Fruit fly (Drosophila melanogaster): Measurements from ENCODE around the gene CG18745.

The CG18745 gene

DNA sequence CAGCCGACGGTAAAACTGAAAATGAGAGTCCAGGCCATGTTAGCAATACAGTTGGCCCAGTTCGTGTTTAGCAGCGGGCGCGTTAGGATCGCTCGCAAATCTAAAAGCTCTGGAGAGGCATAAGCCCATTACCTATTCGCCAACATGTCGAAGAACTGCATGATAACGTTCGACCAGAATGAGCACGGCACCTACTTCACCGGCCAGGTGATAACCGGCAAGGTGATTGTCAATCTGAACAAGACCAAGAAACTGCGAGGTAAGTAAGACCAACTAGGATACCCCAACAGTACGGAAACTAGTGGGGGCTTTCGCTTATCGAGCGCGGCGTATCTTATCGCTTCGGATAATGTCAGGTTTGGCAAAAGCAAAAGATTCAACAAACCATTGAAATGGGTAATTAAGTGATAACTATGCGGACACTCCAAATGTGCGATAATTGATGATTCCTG lies 4.7 kb upstream of the CG18745 start, which contains the start of gene CG10086 (continued):
- TF ChIP-seq CG11085 (GFP tag; IDR thresholded peaks at IDR 0.05) (peak; percentile 16; the same call in 1 of the 2 replicates), Sry-β (GFP tag; optimal IDR thresholded peaks at IDR 0.05) (no peak), Xrp1 (GFP tag; IDR thresholded peaks at IDR 0.05) (no peak), HmgZ (tag; optimal IDR thresholded peaks at IDR 0.05) (peak; percentile 51), CG8765 (GFP tag; IDR thresholded peaks at IDR 0.05) (no peak), CG6854 (GFP tag; optimal IDR thresholded peaks at IDR 0.05) (no peak), CG32772 (GFP tag; IDR thresholded peaks at IDR 0.05) (no peak), tin (GFP tag; optimal IDR thresholded peaks at IDR 0.05) (no peak), CG11247 (GFP tag; IDR thresholded peaks at IDR 0.05) (no peak), CG18764 (GFP tag; optimal IDR thresholded peaks at IDR 0.05) (no peak), PHDP (tag; optimal IDR thresholded peaks at IDR 0.05) (no peak), lab (GFP tag; optimal IDR thresholded peaks at IDR 0.05) (peak; percentile 38), HLH3B (GFP tag; IDR thresholded peaks at IDR 0.05) (no peak), CG11093 (GFP tag; IDR thresholded peaks at IDR 0.05) (no peak), CG1529 (GFP tag; optimal IDR thresholded peaks at IDR 0.05) (no peak), CG10979 (tag; optimal IDR thresholded peaks at IDR 0.05) (no peak), NFAT (GFP tag; IDR thresholded peaks at IDR 0.05) (no peak), Sry-δ (GFP tag; optimal IDR thresholded peaks at IDR 0.05) (no peak), CG10959 (GFP tag; IDR thresholded peaks at IDR 0.05) (no peak), CG42726 (GFP tag; IDR thresholded peaks at IDR 0.05; ENCODE audit: partially characterized antibody) (no peak), psq (GFP tag; optimal IDR thresholded peaks at IDR 0.05) (no peak), ro (GFP tag; IDR thresholded peaks at IDR 0.05) (no peak), CG30431 (GFP tag; optimal IDR thresholded peaks at IDR 0.05) (no peak), Dip3 (GFP tag; optimal IDR thresholded peaks at IDR 0.05) (no peak), Vsx1 (GFP tag; optimal IDR thresholded peaks at IDR 0.05) (no peak), Ptx1 (GFP tag; IDR thresholded peaks at IDR 0.05) (no peak), Deaf1 (tag; optimal IDR thresholded peaks at IDR 0.05) (peak; percentile 37), CG6272 (GFP tag; IDR thresholded peaks at IDR 0.05) (no peak), Ets97D (GFP tag; optimal IDR thresholded peaks at IDR 0.05) (no peak), sug (tag; optimal IDR thresholded peaks at IDR 0.05) (peak; percentile 94), CG3726 (GFP tag; IDR thresholded peaks at IDR 0.05) (no peak), stwl (tag; optimal IDR thresholded peaks at IDR 0.05) (no peak), CG10321 (GFP tag; IDR thresholded peaks at IDR 0.05) (no peak), CG11723 (GFP tag; optimal IDR thresholded peaks at IDR 0.05) (no peak), CG10543 (GFP tag; optimal IDR thresholded peaks at IDR 0.05) (peak; percentile 32), CG33213 (GFP tag; optimal IDR thresholded peaks at IDR 0.05) (no peak), pita (GFP tag; optimal IDR thresholded peaks at IDR 0.05) (no peak), CG15479 (GFP tag; optimal IDR thresholded peaks at IDR 0.05) (no peak), rib (GFP tag; IDR thresholded peaks at IDR 0.05) (no peak), Fer3 (tag; optimal IDR thresholded peaks at IDR 0.05) (no peak), ci (GFP tag; IDR thresholded peaks at IDR 0.05) (no peak), CG18619 (GFP tag; optimal IDR thresholded peaks at IDR 0.05) (no peak), tap (tag; optimal IDR thresholded peaks at IDR 0.05) (no peak), CG17912 (GFP tag; optimal IDR thresholded peaks at IDR 0.05) (no peak), ems (GFP tag; optimal IDR thresholded peaks at IDR 0.05) (no peak), sob (GFP tag; IDR thresholded peaks at IDR 0.05) (no peak), CG8388 (GFP tag; optimal IDR thresholded peaks at IDR 0.05) (no peak), CG11696 (GFP tag; IDR thresholded peaks at IDR 0.05) (no peak), Sox102F (GFP tag; optimal IDR thresholded peaks at IDR 0.05) (no peak), NC2β (GFP tag; optimal IDR thresholded peaks at IDR 0.05) (no peak), ttk (GFP tag; IDR thresholded peaks at IDR 0.05) (no peak), CG12155 (GFP tag; optimal IDR thresholded peaks at IDR 0.05) (no peak), Gsc (GFP tag; IDR thresholded peaks at IDR 0.05) (no peak)
